Fruit fly (Drosophila melanogaster) whole organism: ENCODE data around the gene Cka.

Source experiments
- CG8478 ChIP-seq: fragments of >200 bp; optimal IDR thresholded peaks from 2 replicates; lab custom pipeline; 2018; ENCODE audit warnings: inconsistent platforms
- psq ChIP-seq: fragments of >200 bp; optimal IDR thresholded peaks from 2 replicates; lab custom pipeline; 2017
- usp ChIP-seq: fragments of >200 bp; optimal IDR thresholded peaks from 2 replicates; lab custom pipeline; 2017; ENCODE audit warnings: missing biosample characterization, missing genetic modification characterization, mixed read lengths

- no peak for TF ChIP-seq usp (GFP tag; lab: Kevin White, UChicago)
- no peak for TF ChIP-seq psq (lab: Kevin White, UChicago)
- TF ChIP-seq CG8478 (lab: Kevin White, UChicago), result no peak
Measured at dm6 chr2L:7998080-7998457, 32.5 kb upstream of the Cka start, which contains the start of gene CG7227.
